Fruit fly (Drosophila melanogaster) whole organism, embryonic: Measurements from ENCODE around the gene CG9992.

Source experiments
- Bteb2 ChIP-seq: fragments of 200-800 bp; sonication (Bioruptor generic); optimal IDR thresholded peaks from 2 replicates; lab custom pipeline; 2016; ENCODE audit warnings: missing biosample characterization, missing genetic modification characterization
- CG10366 ChIP-seq: fragments of 200-800 bp; sonication (Bioruptor generic); IDR thresholded peaks from 2 replicates; pipeline ENCODE4 v1.3.6; 2022; ENCODE audit warnings: missing biosample characterization, missing genetic modification characterization
- CG11247 ChIP-seq: fragments of 200-800 bp; sonication (Bioruptor generic); IDR thresholded peaks from 2 replicates; pipeline ENCODE4 v1.3.6; 2022; ENCODE audit warnings: missing biosample characterization, missing genetic modification characterization
- CG12155 ChIP-seq: fragments of 200-800 bp; sonication (Bioruptor generic); optimal IDR thresholded peaks from 3 replicates; lab custom pipeline; 2016; ENCODE audit warnings: missing biosample characterization, missing genetic modification characterization
- CG13424 ChIP-seq: fragments of 200-800 bp; sonication (Bioruptor generic); optimal IDR thresholded peaks from 2 replicates; lab custom pipeline; 2019; ENCODE audit warnings: missing biosample characterization, mild to moderate bottlenecking, missing genetic modification characterization, moderate library complexity
- CG14050 ChIP-seq: fragments of 200-800 bp; sonication (Bioruptor generic); IDR thresholded peaks from 3 replicates; pipeline ENCODE4 v1.3.6; 2022; ENCODE audit warnings: missing biosample characterization, missing genetic modification characterization
- CG14441 ChIP-seq: fragments of 200-800 bp; sonication (Bioruptor generic); IDR thresholded peaks from 2 replicates; pipeline ENCODE4 v1.3.6; 2022; ENCODE audit warnings: missing biosample characterization, missing genetic modification characterization
- CG15011 ChIP-seq: fragments of 200-800 bp; sonication (Bioruptor generic); optimal IDR thresholded peaks from 3 replicates; lab custom pipeline; 2018; ENCODE audit warnings: missing biosample characterization, mild to moderate bottlenecking, missing genetic modification characterization
- CG15073 ChIP-seq: fragments of 200-800 bp; sonication (Bioruptor generic); optimal IDR thresholded peaks from 2 replicates; lab custom pipeline; 2016; ENCODE audit warnings: missing biosample characterization, missing genetic modification characterization
- CG15514 ChIP-seq: fragments of 200-800 bp; sonication (Bioruptor generic); optimal IDR thresholded peaks from 3 replicates; lab custom pipeline; 2017; ENCODE audit warnings: missing biosample characterization, missing genetic modification characterization, mild to moderate bottlenecking, moderate library complexity, missing genetic modification reagents
- CG16813 ChIP-seq: fragments of 200-800 bp; sonication (Bioruptor generic); IDR thresholded peaks from 3 replicates; pipeline ENCODE4 v1.3.6; 2022; ENCODE audit warnings: missing biosample characterization, missing genetic modification characterization; ENCODE audit not compliant: partially characterized antibody
- CG18599 ChIP-seq: fragments of 200-800 bp; sonication (Bioruptor generic); optimal IDR thresholded peaks from 3 replicates; lab custom pipeline; 2017; ENCODE audit warnings: missing biosample characterization, missing genetic modification characterization, mild to moderate bottlenecking, moderate library complexity, missing genetic modification reagents
- CG30403 ChIP-seq: fragments of 200-800 bp; sonication (Bioruptor generic); optimal IDR thresholded peaks from 3 replicates; lab custom pipeline; 2016; ENCODE audit warnings: missing biosample characterization, missing genetic modification characterization
- CG31388 ChIP-seq: fragments of 200-800 bp; sonication (Bioruptor generic); optimal IDR thresholded peaks from 2 replicates; lab custom pipeline; 2016; ENCODE audit warnings: missing biosample characterization, missing genetic modification characterization
- CG3163 ChIP-seq: fragments of 200-800 bp; sonication (Bioruptor generic); optimal IDR thresholded peaks from 3 replicates; lab custom pipeline; 2016; ENCODE audit warnings: missing biosample characterization, missing genetic modification characterization
- CG3407 ChIP-seq: fragments of 200-800 bp; sonication (Bioruptor generic); optimal IDR thresholded peaks from 2 replicates; lab custom pipeline; 2018; ENCODE audit warnings: missing biosample characterization, mild to moderate bottlenecking, missing genetic modification characterization
- CG4282 ChIP-seq: fragments of 200-800 bp; sonication (Bioruptor generic); optimal IDR thresholded peaks from 2 replicates; lab custom pipeline; 2016; ENCODE audit warnings: missing biosample characterization, missing genetic modification characterization
- CG5180 ChIP-seq: fragments of 200-800 bp; sonication (Bioruptor generic); optimal IDR thresholded peaks from 3 replicates; lab custom pipeline; 2017; ENCODE audit warnings: missing biosample characterization, missing genetic modification characterization, mild to moderate bottlenecking, moderate library complexity, missing genetic modification reagents
- CG6272 ChIP-seq: fragments of 200-800 bp; sonication (Bioruptor generic); IDR thresholded peaks from 2 replicates; pipeline ENCODE4 v1.3.6; 2022; ENCODE audit warnings: missing biosample characterization, missing genetic modification characterization
- CG7839 ChIP-seq: fragments of 200-800 bp; sonication (Bioruptor generic); optimal IDR thresholded peaks from 3 replicates; lab custom pipeline; 2018; ENCODE audit warnings: missing biosample characterization, mild to moderate bottlenecking, missing genetic modification characterization, moderate library complexity
- CG8388 ChIP-seq: fragments of 200-800 bp; sonication (Bioruptor generic); optimal IDR thresholded peaks from 2 replicates; lab custom pipeline; 2019; ENCODE audit warnings: missing biosample characterization, mild to moderate bottlenecking, missing genetic modification characterization, moderate library complexity
- CoRest ChIP-seq: fragments of 200-800 bp; sonication (Bioruptor generic); optimal IDR thresholded peaks from 3 replicates; lab custom pipeline; 2018; ENCODE audit warnings: missing biosample characterization, mild to moderate bottlenecking, missing genetic modification characterization, moderate library complexity
- MESR4 ChIP-seq: fragments of 200-800 bp; sonication (Bioruptor generic); optimal IDR thresholded peaks from 2 replicates; lab custom pipeline; 2018; ENCODE audit warnings: missing biosample characterization, mild to moderate bottlenecking, missing genetic modification characterization, moderate library complexity
- MTF-1 ChIP-seq: fragments of 200-800 bp; sonication (Bioruptor generic); optimal IDR thresholded peaks from 2 replicates; lab custom pipeline; 2018; ENCODE audit warnings: missing biosample characterization, mild to moderate bottlenecking, missing genetic modification characterization, borderline replicate concordance
- Meics ChIP-seq: fragments of 200-800 bp; sonication (Bioruptor generic); optimal IDR thresholded peaks from 2 replicates; lab custom pipeline; 2017; ENCODE audit warnings: missing biosample characterization, mild to moderate bottlenecking, missing genetic modification characterization
- Rfx ChIP-seq: fragments of 200-800 bp; sonication (Bioruptor generic); IDR thresholded peaks from 2 replicates; pipeline ENCODE4 v1.3.6; 2022; ENCODE audit warnings: missing biosample characterization, missing genetic modification characterization
- Spps ChIP-seq: fragments of 200-800 bp; sonication (Bioruptor generic); optimal IDR thresholded peaks from 2 replicates; lab custom pipeline; 2018; ENCODE audit warnings: missing biosample characterization, mild to moderate bottlenecking, missing genetic modification characterization
- Usf ChIP-seq: fragments of 200-800 bp; sonication (Bioruptor generic); optimal IDR thresholded peaks from 2 replicates; lab custom pipeline; 2017; ENCODE audit warnings: missing genotype, missing biosample characterization, missing genetic modification characterization
- aop ChIP-seq: fragments of 200-800 bp; sonication (Bioruptor generic); IDR thresholded peaks from 2 replicates; pipeline ENCODE4 v1.3.6; 2022; ENCODE audit warnings: missing biosample characterization, missing genetic modification characterization
- cad ChIP-seq: fragments of >200 bp; optimal IDR thresholded peaks from 2 replicates; lab custom pipeline; 2017; ENCODE audit warnings: missing biosample characterization, missing genetic modification characterization
- cg ChIP-seq: fragments of 200-800 bp; sonication (Bioruptor generic); optimal IDR thresholded peaks from 3 replicates; lab custom pipeline; 2019; ENCODE audit warnings: missing biosample characterization, mild to moderate bottlenecking, missing genetic modification characterization, moderate library complexity
- chm ChIP-seq: fragments of 200-800 bp; sonication (Bioruptor generic); IDR thresholded peaks from 2 replicates; pipeline ENCODE4 v1.3.6; 2022; ENCODE audit warnings: missing biosample characterization, missing genetic modification characterization
- croc ChIP-seq: fragments of 200-800 bp; sonication (Bioruptor generic); conservative IDR thresholded peaks from 3 replicates; pipeline ENCODE4 v1.3.6; 2022; ENCODE audit warnings: missing biosample characterization, missing genetic modification characterization
- crol ChIP-seq: fragments of 200-800 bp; sonication (Bioruptor generic); IDR thresholded peaks from 2 replicates; pipeline ENCODE4 v1.3.6; 2022; ENCODE audit warnings: missing biosample characterization, missing genetic modification characterization
- dmrt99B ChIP-seq: fragments of 200-800 bp; sonication (Bioruptor generic); optimal IDR thresholded peaks from 2 replicates; lab custom pipeline; 2018; ENCODE audit warnings: missing biosample characterization, mild to moderate bottlenecking, missing genetic modification characterization, moderate library complexity
- emc ChIP-seq: fragments of 200-800 bp; sonication (Bioruptor generic); optimal IDR thresholded peaks from 2 replicates; lab custom pipeline; 2016; ENCODE audit warnings: missing biosample characterization, missing genetic modification characterization
- her ChIP-seq: fragments of 200-800 bp; sonication (Bioruptor generic); optimal IDR thresholded peaks from 2 replicates; lab custom pipeline; 2016; ENCODE audit warnings: missing biosample characterization, missing genetic modification characterization
- jigr1 ChIP-seq: fragments of 200-800 bp; sonication (Bioruptor generic); IDR thresholded peaks from 3 replicates; pipeline ENCODE4 v1.3.6; 2022; ENCODE audit warnings: missing biosample characterization, missing genetic modification characterization
- lmd ChIP-seq: fragments of 200-800 bp; sonication (Bioruptor generic); IDR thresholded peaks from 2 replicates; pipeline ENCODE4 v1.3.6; 2022; ENCODE audit warnings: missing biosample characterization, missing genetic modification characterization
- phol ChIP-seq: fragments of 200-800 bp; sonication (Bioruptor generic); optimal IDR thresholded peaks from 3 replicates; lab custom pipeline; 2018; ENCODE audit warnings: missing biosample characterization, mild to moderate bottlenecking, missing genetic modification characterization, moderate library complexity
- ranshi ChIP-seq: fragments of 200-800 bp; sonication (Bioruptor generic); IDR thresholded peaks from 2 replicates; pipeline ENCODE4 v1.3.6; 2022; ENCODE audit warnings: missing biosample characterization, missing genetic modification characterization
- run ChIP-seq: fragments of 200-800 bp; sonication (Bioruptor generic); optimal IDR thresholded peaks from 3 replicates; lab custom pipeline; 2018; ENCODE audit warnings: missing biosample characterization, mild to moderate bottlenecking, missing genetic modification characterization
- sc ChIP-seq, 3 experiments: fragments of >200 bp in 2 of 3; fragments of 200-800 bp in 1 of 3; sonication (Bioruptor generic) in 1 of 3; optimal IDR thresholded peaks; 2 replicates in 2 of 3; 3 replicates in 1 of 3; lab custom pipeline; 2017; ENCODE audit warnings: mild to moderate bottlenecking in 1 of 3, missing biosample characterization in 1 of 3, missing genetic modification characterization in 1 of 3, missing genetic modification reagents in 1 of 3
- slbo ChIP-seq: fragments of 200-800 bp; sonication (Bioruptor generic); IDR thresholded peaks from 2 replicates; pipeline ENCODE4 v1.3.6; 2022; ENCODE audit warnings: missing biosample characterization, missing genetic modification characterization
- ssp ChIP-seq: fragments of 200-800 bp; sonication (Bioruptor generic); IDR thresholded peaks from 2 replicates; pipeline ENCODE4 v1.3.6; 2022; ENCODE audit warnings: missing biosample characterization, missing genetic modification characterization
- trh ChIP-seq: fragments of 200-800 bp; sonication (Bioruptor generic); optimal IDR thresholded peaks from 2 replicates; lab custom pipeline; 2016; ENCODE audit warnings: missing biosample characterization, missing genetic modification characterization
- ttk ChIP-seq: fragments of 200-800 bp; sonication (Bioruptor generic); IDR thresholded peaks from 2 replicates; pipeline ENCODE4 v2.1.2; 2022; ENCODE audit warnings: missing biosample characterization, missing genetic modification characterization
- vnd ChIP-seq: fragments of 200-800 bp; sonication (Bioruptor generic); IDR thresholded peaks from 3 replicates; pipeline ENCODE4 v1.3.6; 2022; ENCODE audit warnings: missing biosample characterization, missing genetic modification characterization; ENCODE audit not compliant: partially characterized antibody
- wdn ChIP-seq: fragments of 200-800 bp; sonication (Bioruptor generic); IDR thresholded peaks from 2 replicates; pipeline ENCODE4 v1.3.6; 2022; ENCODE audit warnings: missing biosample characterization, missing genetic modification characterization
- wor ChIP-seq: fragments of 200-800 bp; sonication (Bioruptor generic); IDR thresholded peaks from 2 replicates; pipeline ENCODE4 v1.3.6; 2022; ENCODE audit warnings: missing biosample characterization, missing genetic modification characterization

The CG9992 gene

dm6 chrX:16427786-16428400, 43.2 kb upstream of the CG9992 start:
- TF ChIP-seq emc (GFP tag; lab: Kevin White, UChicago): no peak
- no peak for TF ChIP-seq chm
- TF ChIP-seq jigr1 (GFP tag; lab: Robert Waterston, UW): no peak
- no peak for TF ChIP-seq CG7839 (tag; lab: Kevin White, UChicago)
- TF ChIP-seq ranshi: no peak
- no peak for TF ChIP-seq CG3163 (GFP tag; lab: Kevin White, UChicago)
- no peak for TF ChIP-seq run (tag; lab: Kevin White, UChicago)
- no peak for TF ChIP-seq aop
- TF ChIP-seq CG8388 (GFP tag; lab: Kevin White, UChicago): no peak
- no peak for TF ChIP-seq her
- no peak for TF ChIP-seq CG5180 (GFP tag; lab: Kevin White, UChicago)
- TF ChIP-seq trh (GFP tag; lab: Kevin White, UChicago): no peak
- no peak for TF ChIP-seq CG18599 (GFP tag; lab: Kevin White, UChicago)
- no peak for TF ChIP-seq CG6272
- TF ChIP-seq CG16813 (GFP tag; lab: Robert Waterston, UW): no peak
- TF ChIP-seq MESR4 (GFP tag; lab: Kevin White, UChicago): no peak
- no peak for TF ChIP-seq CG11247
- TF ChIP-seq CG13424: peak; percentile 20
- TF ChIP-seq MTF-1 (GFP tag; lab: Kevin White, UChicago): no peak
- TF ChIP-seq slbo (GFP tag; lab: Robert Waterston, UW): no peak
- TF ChIP-seq lmd (GFP tag; lab: Robert Waterston, UW): no peak
- TF ChIP-seq CG15514 (GFP tag; lab: Kevin White, UChicago): no peak
- TF ChIP-seq sc (optimal IDR thresholded peaks at IDR 0.05; lab: Kevin White, UChicago): no peak
- no peak for TF ChIP-seq sc (GFP tag; optimal IDR thresholded peaks at IDR 0.05; lab: Kevin White, UChicago)
- TF ChIP-seq CG10366 (GFP tag; lab: Robert Waterston, UW): no peak
- no peak for TF ChIP-seq wdn (GFP tag; lab: Robert Waterston, UW)
- no peak for TF ChIP-seq vnd (GFP tag; lab: Robert Waterston, UW)
- TF ChIP-seq phol (tag; lab: Kevin White, UChicago): peak; percentile 22
- TF ChIP-seq Usf (GFP tag; lab: Kevin White, UChicago): no peak
- TF ChIP-seq ttk (GFP tag; lab: Robert Waterston, UW): no peak
- 0 out of 2 replicates have a peak, but pooled peaks have one; percentile 9 for TF ChIP-seq Rfx (GFP tag; lab: Robert Waterston, UW)
- TF ChIP-seq cg (GFP tag; lab: Kevin White, UChicago): no peak
- TF ChIP-seq Meics (GFP tag; lab: Kevin White, UChicago): no peak
- TF ChIP-seq CG14050 (GFP tag; lab: Robert Waterston, UW): no peak
- TF ChIP-seq CG12155 (GFP tag; lab: Kevin White, UChicago): no peak
- no peak for TF ChIP-seq CG15011
- TF ChIP-seq CG31388: no peak
- no peak for TF ChIP-seq croc (GFP tag; lab: Robert Waterston, UW)
- TF ChIP-seq dmrt99B (tag; lab: Kevin White, UChicago): no peak
- TF ChIP-seq CG4282 (GFP tag; lab: Kevin White, UChicago): no peak
- peak; percentile 54; the same call in 1 of the 2 replicates for TF ChIP-seq crol (GFP tag; lab: Robert Waterston, UW)
- no peak for TF ChIP-seq CG15073 (GFP tag; lab: Kevin White, UChicago)
- no peak for TF ChIP-seq CoRest (tag; lab: Kevin White, UChicago)
- peak; percentile 14; the same call in 1 of the 2 replicates for TF ChIP-seq ssp (GFP tag; lab: Robert Waterston, UW)
- TF ChIP-seq Bteb2 (GFP tag; lab: Kevin White, UChicago): no peak
- TF ChIP-seq Spps: no peak
- no peak for TF ChIP-seq cad
- no peak for TF ChIP-seq CG14441
- peak; percentile 35 for TF ChIP-seq CG30403
- TF ChIP-seq CG3407: no peak
- no peak for TF ChIP-seq wor
